Fruit fly (Drosophila melanogaster): ENCODE results near the gene CG7611.
A peak's percentile ranks its signal among the peaks of the same experiment; 100 is the strongest.

Gene CG7611

dm6 chr3L:21507354-21507928 is 15.5 kb upstream of the CG7611 start, which contains the start of the genes Glg1 and M6:
TSS of gene Glg1 (minus strand) at chr3L:21507538.
TSS of gene M6 (plus strand) at chr3L:21507852.
- TF ChIP-seq net (GFP tag; optimal IDR thresholded peaks at IDR 0.05) (peak; percentile 27), cyc (GFP tag; optimal IDR thresholded peaks at IDR 0.05) (peak; percentile 63), fd85E (GFP tag; optimal IDR thresholded peaks at IDR 0.05) (no peak), Sox14 (GFP tag; optimal IDR thresholded peaks at IDR 0.05) (peak; percentile 64), Ets96B (tag; optimal IDR thresholded peaks at IDR 0.05) (peak; percentile 51), Lpt (GFP tag; optimal IDR thresholded peaks at IDR 0.05) (no peak), CG6792 (GFP tag; optimal IDR thresholded peaks at IDR 0.05) (peak; percentile 55), Smox (GFP tag; optimal IDR thresholded peaks at IDR 0.05) (peak; percentile 63), lz (GFP tag; optimal IDR thresholded peaks at IDR 0.05) (peak; percentile 72), fkh (GFP tag; optimal IDR thresholded peaks at IDR 0.05) (peak; percentile 65), eg (GFP tag; IDR thresholded peaks at IDR 0.05) (no peak; the same call in 1 of the 3 replicates), Met (GFP tag; optimal IDR thresholded peaks at IDR 0.05) (peak; percentile 66), CG6276 (GFP tag; optimal IDR thresholded peaks at IDR 0.05) (peak; percentile 33), CG6163 (GFP tag; IDR thresholded peaks at IDR 0.05) (peak; percentile 60; the same call in 1 of the 3 replicates), CG3032 (tag; optimal IDR thresholded peaks at IDR 0.05) (peak; percentile 67), topi (GFP tag; optimal IDR thresholded peaks at IDR 0.05) (peak; percentile 73), CG10631 (GFP tag; optimal IDR thresholded peaks at IDR 0.05) (peak; percentile 64), CG11902 (GFP tag; optimal IDR thresholded peaks at IDR 0.05) (peak; percentile 37), CG6854 (GFP tag; optimal IDR thresholded peaks at IDR 0.05) (no peak), CG34406 (GFP tag; optimal IDR thresholded peaks at IDR 0.05) (peak; percentile 66), CG8119 (GFP tag; IDR thresholded peaks at IDR 0.05) (0 out of 3 replicates have a peak, but pooled peaks have one; percentile 12), CG8319 (GFP tag; optimal IDR thresholded peaks at IDR 0.05) (no peak), ss (GFP tag; optimal IDR thresholded peaks at IDR 0.05) (no peak), salr (GFP tag; optimal IDR thresholded peaks at IDR 0.05) (peak in 1 of 2 experiments; percentile 40), CG8632 (GFP tag; optimal IDR thresholded peaks at IDR 0.05) (no peak), vri (GFP tag; optimal IDR thresholded peaks at IDR 0.05) (peak; percentile 34), Sox15 (GFP tag; optimal IDR thresholded peaks at IDR 0.05) (peak; percentile 37), CG32006 (GFP tag; optimal IDR thresholded peaks at IDR 0.05) (peak; percentile 55), fd59A (GFP tag; optimal IDR thresholded peaks at IDR 0.05) (no peak), acj6 (GFP tag; optimal IDR thresholded peaks at IDR 0.05) (peak; percentile 67), dsx (GFP tag; optimal IDR thresholded peaks at IDR 0.05; ENCODE audit: poor library complexity, severe bottlenecking) (peak; percentile 39), Hr38 (GFP tag; optimal IDR thresholded peaks at IDR 0.05) (no peak), CG7368 (GFP tag; optimal IDR thresholded peaks at IDR 0.05) (no peak), Hr4 (GFP tag; optimal IDR thresholded peaks at IDR 0.05) (peak; percentile 76), achi (GFP tag; optimal IDR thresholded peaks at IDR 0.05) (peak; percentile 52), Eip93F (GFP tag; optimal IDR thresholded peaks at IDR 0.05) (peak; percentile 15), CG1621 (tag; optimal IDR thresholded peaks at IDR 0.05) (peak; percentile 14), Hr39 (GFP tag; optimal IDR thresholded peaks at IDR 0.05) (peak; percentile 66), CG31627 (GFP tag; optimal IDR thresholded peaks at IDR 0.05) (peak; percentile 74), Eip78C (GFP tag) (peak; percentile 71), CG3919 (GFP tag; optimal IDR thresholded peaks at IDR 0.05) (no peak), esn (GFP tag; optimal IDR thresholded peaks at IDR 0.05) (peak; percentile 79), svp (GFP tag) (no peak), Gug (GFP tag; IDR thresholded peaks at IDR 0.05) (peak; percentile 49; the same call in 1 of the 2 replicates), Eip75B (GFP tag; optimal IDR thresholded peaks at IDR 0.05) (peak; percentile 15), Ets21C (GFP tag; optimal IDR thresholded peaks at IDR 0.05) (peak; percentile 61)
